Worm (Caenorhabditis elegans) whole organism, L2 larva: ENCODE results near the gene cey-1.

Experiments
- C34F6.9 ChIP-seq: fragments of 150-350 bp; optimal IDR thresholded peaks from 2 replicates; lab custom pipeline; 2014; ENCODE audit warnings: missing biosample characterization, missing genetic modification characterization
- R02D3.7 ChIP-seq: fragments of 150-350 bp; optimal IDR thresholded peaks from 2 replicates; lab custom pipeline; 2014; ENCODE audit warnings: missing biosample characterization, missing genetic modification characterization
- ZK546.5 ChIP-seq: sonication (generic microtip); optimal IDR thresholded peaks from 2 replicates; lab custom pipeline; 2017; ENCODE audit warnings: missing biosample characterization, missing genetic modification characterization
- alr-1 ChIP-seq: fragments of 150-350 bp; optimal IDR thresholded peaks from 2 replicates; lab custom pipeline; 2014; ENCODE audit warnings: missing biosample characterization, missing genetic modification characterization
- aly-2 ChIP-seq: fragments of 150-350 bp; optimal IDR thresholded peaks from 2 replicates; lab custom pipeline; 2014; ENCODE audit warnings: missing biosample characterization, missing genetic modification characterization
- blmp-1 ChIP-seq: sonication (generic microtip); optimal IDR thresholded peaks from 2 replicates; lab custom pipeline; 2017; ENCODE audit warnings: missing genetic modification characterization, mild to moderate bottlenecking, missing compliant biosample characterization, antibody characterized with exemption, moderate library complexity; ENCODE audit not compliant: insufficient read depth
- ceh-16 ChIP-seq: fragments of 150-350 bp; optimal IDR thresholded peaks from 2 replicates; lab custom pipeline; 2014; ENCODE audit warnings: missing biosample characterization, missing genetic modification characterization
- ceh-82 ChIP-seq: fragments of 150-350 bp; optimal IDR thresholded peaks from 2 replicates; lab custom pipeline; 2014; ENCODE audit warnings: missing biosample characterization, missing genetic modification characterization
- crh-2 ChIP-seq: sonication (generic microtip); optimal IDR thresholded peaks from 2 replicates; lab custom pipeline; 2017; ENCODE audit warnings: missing biosample characterization, missing genetic modification characterization
- dmd-4 ChIP-seq: sonication (generic microtip); optimal IDR thresholded peaks from 2 replicates; lab custom pipeline; 2017; ENCODE audit warnings: missing biosample characterization, missing genetic modification characterization
- elt-1 ChIP-seq: fragments of 150-350 bp; optimal IDR thresholded peaks from 2 replicates; lab custom pipeline; 2014; ENCODE audit warnings: missing biosample characterization, missing genetic modification characterization
- elt-3 ChIP-seq: sonication (generic microtip); optimal IDR thresholded peaks from 2 replicates; lab custom pipeline; 2017; ENCODE audit warnings: missing biosample characterization, missing genetic modification characterization
- fos-1 ChIP-seq: fragments of 150-350 bp; optimal IDR thresholded peaks from 2 replicates; lab custom pipeline; 2014; ENCODE audit warnings: missing biosample characterization, missing genetic modification characterization
- gmeb-1 ChIP-seq: fragments of 150-350 bp; optimal IDR thresholded peaks from 2 replicates; lab custom pipeline; 2014; ENCODE audit warnings: missing biosample characterization, missing genetic modification characterization
- lin-39 ChIP-seq: fragments of 150-350 bp; optimal IDR thresholded peaks from 2 replicates; lab custom pipeline; 2014; ENCODE audit warnings: missing biosample characterization, missing genetic modification reagents, missing genetic modification characterization
- lsy-2 ChIP-seq, 2 experiments: fragments of 150-350 bp in 1 of 2; sonication (generic microtip) in 1 of 2; optimal IDR thresholded peaks; 2 replicates each; lab custom pipeline; 2014 to 2017; ENCODE audit warnings: missing biosample characterization in 2 of 2, missing genetic modification characterization in 2 of 2
- mab-5 ChIP-seq: fragments of 150-350 bp; optimal IDR thresholded peaks from 2 replicates; lab custom pipeline; 2014; ENCODE audit warnings: missing biosample characterization, missing genetic modification characterization
- mbf-1 ChIP-seq: sonication (generic microtip); optimal IDR thresholded peaks from 2 replicates; lab custom pipeline; 2017; ENCODE audit warnings: missing biosample characterization, missing genetic modification characterization
- mdl-1 ChIP-seq, 2 experiments: fragments of 150-350 bp in 1 of 2; sonication (generic microtip) in 1 of 2; optimal IDR thresholded peaks; 2 replicates each; lab custom pipeline; 2017; ENCODE audit warnings: missing biosample characterization in 2 of 2, missing genetic modification characterization in 2 of 2
- nhr-11 ChIP-seq: fragments of 150-350 bp; optimal IDR thresholded peaks from 2 replicates; lab custom pipeline; 2014; ENCODE audit warnings: missing biosample characterization, missing genetic modification characterization
- nhr-12 ChIP-seq: fragments of 150-350 bp; optimal IDR thresholded peaks from 2 replicates; lab custom pipeline; 2014; ENCODE audit warnings: missing biosample characterization, missing genetic modification characterization
- nhr-129 ChIP-seq: fragments of 150-350 bp; optimal IDR thresholded peaks from 2 replicates; lab custom pipeline; 2014; ENCODE audit warnings: missing biosample characterization, missing genetic modification characterization
- nhr-21 ChIP-seq: fragments of 150-350 bp; optimal IDR thresholded peaks from 2 replicates; lab custom pipeline; 2014; ENCODE audit warnings: missing biosample characterization, missing genetic modification characterization
- nhr-237 ChIP-seq: fragments of 150-350 bp; optimal IDR thresholded peaks from 2 replicates; lab custom pipeline; 2014; ENCODE audit warnings: missing biosample characterization, missing genetic modification characterization
- nhr-25 ChIP-seq: fragments of 150-350 bp; sonication (generic microtip); optimal IDR thresholded peaks from 3 replicates; lab custom pipeline; 2014; ENCODE audit warnings: missing biosample characterization, missing genetic modification characterization
- nhr-6 ChIP-seq: fragments of 150-350 bp; optimal IDR thresholded peaks from 2 replicates; lab custom pipeline; 2014; ENCODE audit warnings: missing biosample characterization, missing genetic modification characterization
- nhr-77 ChIP-seq: fragments of 150-350 bp; optimal IDR thresholded peaks from 2 replicates; lab custom pipeline; 2014; ENCODE audit warnings: missing biosample characterization, missing genetic modification characterization
- peb-1 ChIP-seq: fragments of 150-350 bp; optimal IDR thresholded peaks from 2 replicates; lab custom pipeline; 2014; ENCODE audit warnings: missing biosample characterization, missing genetic modification characterization
- sem-4 ChIP-seq: fragments of 150-350 bp; optimal IDR thresholded peaks from 2 replicates; lab custom pipeline; 2014; ENCODE audit warnings: missing biosample characterization, missing genetic modification reagents, missing genetic modification characterization
- sma-3 ChIP-seq: sonication (generic microtip); optimal IDR thresholded peaks from 2 replicates; lab custom pipeline; 2016; ENCODE audit warnings: missing genetic modification reagents, missing genetic modification characterization, missing compliant biosample characterization
- sma-9 ChIP-seq, 2 experiments: fragments of 150-350 bp in 1 of 2; sonication (generic microtip) in 1 of 2; optimal IDR thresholded peaks; 2 replicates each; lab custom pipeline; 2014 to 2016; ENCODE audit warnings: missing genetic modification characterization in 2 of 2, mild to moderate bottlenecking in 1 of 2, missing biosample characterization in 1 of 2, missing compliant biosample characterization in 1 of 2, missing genetic modification reagents in 1 of 2, moderate library complexity in 1 of 2
- unc-39 ChIP-seq: fragments of 150-350 bp; optimal IDR thresholded peaks from 2 replicates; lab custom pipeline; 2014; ENCODE audit warnings: missing biosample characterization, missing genetic modification characterization
- zag-1 ChIP-seq: fragments of 150-350 bp; optimal IDR thresholded peaks from 2 replicates; lab custom pipeline; 2014; ENCODE audit warnings: missing biosample characterization, missing genetic modification characterization
- ztf-1 ChIP-seq: fragments of 200-800 bp; sonication (Bioruptor generic); conservative IDR thresholded peaks from 2 replicates; pipeline ENCODE4 v1.3.6; 2022; ENCODE audit warnings: missing genetic modification characterization, missing compliant biosample characterization
- ztf-4 ChIP-seq: fragments of 150-350 bp; optimal IDR thresholded peaks from 2 replicates; lab custom pipeline; 2014; ENCODE audit warnings: missing biosample characterization, missing genetic modification characterization

cey-1 gene

ce11 chrII:11072565-11072964, 31.6 kb upstream of the cey-1 start:
- TF ChIP-seq alr-1 (tag; lab: Kevin White, UChicago) = no peak
- no peak for TF ChIP-seq nhr-25 (tag; lab: Kevin White, UChicago)
- no peak for TF ChIP-seq sma-3 (GFP tag; lab: Kevin White, UChicago)
- TF ChIP-seq nhr-11 (tag; lab: Kevin White, UChicago) = no peak
- no peak for TF ChIP-seq nhr-77 (tag; lab: Kevin White, UChicago)
- TF ChIP-seq dmd-4 (tag; lab: Kevin White, UChicago) = no peak
- TF ChIP-seq nhr-21 (tag; lab: Kevin White, UChicago) = no peak
- no peak for TF ChIP-seq elt-3 (tag; lab: Kevin White, UChicago)
- TF ChIP-seq fos-1 = no peak
- TF ChIP-seq lin-39 (tag; lab: Kevin White, UChicago) = no peak
- no peak for TF ChIP-seq nhr-237 (tag; lab: Kevin White, UChicago)

DNA sequence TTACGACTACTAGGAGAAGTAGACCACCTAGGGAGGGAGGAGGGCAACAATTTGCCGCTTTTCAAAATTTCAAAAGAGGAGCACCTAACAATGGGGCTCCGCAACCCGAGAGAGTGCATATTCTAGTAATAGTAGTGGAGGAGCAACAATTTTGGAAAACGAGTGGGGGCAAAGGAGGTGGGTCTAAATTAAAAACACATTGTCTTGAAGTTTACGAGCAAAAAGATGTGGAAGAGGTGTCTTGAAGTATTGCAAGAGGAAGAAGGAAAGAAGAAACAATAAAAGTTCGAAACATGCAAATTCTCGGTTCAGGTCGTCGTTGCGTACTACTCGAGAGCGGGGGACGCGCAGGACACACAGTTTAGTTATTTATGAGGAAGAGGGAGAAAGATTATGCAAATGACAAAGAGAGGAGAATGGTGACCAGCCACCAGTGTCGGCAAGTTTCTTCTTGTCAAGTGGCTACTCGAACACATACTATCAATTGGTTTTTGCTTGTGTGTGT, 23.2 kb upstream of the cey-1 start:
- TF ChIP-seq nhr-77 (tag; lab: Kevin White, UChicago) (no peak), zag-1 (no peak), ceh-16 (tag; lab: Kevin White, UChicago) (no peak), gmeb-1 (tag; lab: Kevin White, UChicago) (no peak), fos-1 (no peak), mab-5 (no peak), sem-4 (no peak)

DNA sequence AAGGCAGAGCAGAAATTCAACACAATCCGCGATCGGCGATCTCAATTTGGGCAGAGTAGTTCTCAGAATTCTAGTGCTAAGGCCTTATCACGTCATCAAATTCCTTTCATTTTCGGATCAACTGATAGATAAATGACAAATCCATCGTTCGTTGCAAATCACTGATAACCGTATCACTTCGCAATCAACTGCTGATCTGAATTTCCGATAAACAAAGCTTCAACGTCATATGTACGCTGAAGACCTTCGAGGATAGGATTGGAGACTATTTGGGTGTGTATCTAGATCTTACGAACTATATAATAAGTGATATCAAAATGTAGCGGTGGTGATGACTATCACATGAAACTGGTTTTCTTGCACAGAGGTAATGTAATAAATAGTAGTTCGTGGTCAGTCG, 16.2 kb upstream of the cey-1 start:
- no peak for TF ChIP-seq sma-9 (GFP tag; optimal IDR thresholded peaks at IDR 0.05; lab: Kevin White, UChicago)
- no peak for TF ChIP-seq sma-9 (tag; optimal IDR thresholded peaks at IDR 0.05; lab: Kevin White, UChicago)
- TF ChIP-seq ztf-4 (tag; lab: Kevin White, UChicago) = no peak
- peak; percentile 7 for TF ChIP-seq sma-3 (GFP tag; lab: Kevin White, UChicago)

- no peak for TF ChIP-seq lsy-2 (tag; optimal IDR thresholded peaks at IDR 0.05; lab: Kevin White, UChicago)
- TF ChIP-seq, all 48 proteins: peak for 0
Measured at ce11 chrII:11055223-11055622, 14.2 kb upstream of the cey-1 start, which contains the start of gene F45E10.2. TSS of gene F45E10.2 (minus strand) at chrII:11055323.

- TF ChIP-seq elt-1 (tag; lab: Kevin White, UChicago) = no peak
- no peak for TF ChIP-seq peb-1 (tag; lab: Kevin White, UChicago)
- no peak for TF ChIP-seq ztf-1
- no peak for TF ChIP-seq nhr-21 (tag; lab: Kevin White, UChicago)
- TF ChIP-seq mab-5 = no peak
- TF ChIP-seq R02D3.7 = no peak
- TF ChIP-seq unc-39 (tag; lab: Kevin White, UChicago) = no peak
- no peak for TF ChIP-seq mbf-1 (tag; lab: Kevin White, UChicago)
- no peak for TF ChIP-seq nhr-6
- no peak for TF ChIP-seq alr-1 (tag; lab: Kevin White, UChicago)
- TF ChIP-seq sma-3 (GFP tag; lab: Kevin White, UChicago) = no peak
- no peak for TF ChIP-seq blmp-1
- no peak for TF ChIP-seq ZK546.5
- no peak for TF ChIP-seq nhr-237 (tag; lab: Kevin White, UChicago)
Measured at ce11 chrII:11052526-11052925, 11.5 kb upstream of the cey-1 start.

ce11 chrII:11050678-11051077, 9.7 kb upstream of the cey-1 start:
- no peak for TF ChIP-seq mab-5
- TF ChIP-seq nhr-21 (tag; lab: Kevin White, UChicago) = no peak
- TF ChIP-seq nhr-77 (tag; lab: Kevin White, UChicago) = no peak
- no peak for TF ChIP-seq nhr-11 (tag; lab: Kevin White, UChicago)
- no peak for TF ChIP-seq C34F6.9 (tag; lab: Kevin White, UChicago)
- no peak for TF ChIP-seq nhr-129
- TF ChIP-seq ceh-82 (tag; lab: Kevin White, UChicago) = no peak
- TF ChIP-seq ztf-1 = no peak
- TF ChIP-seq mdl-1 (tag; optimal IDR thresholded peaks at IDR 0.05; lab: Kevin White, UChicago) = no peak
- no peak for TF ChIP-seq crh-2 (tag; lab: Kevin White, UChicago)
- TF ChIP-seq sma-9 (GFP tag; optimal IDR thresholded peaks at IDR 0.05; lab: Kevin White, UChicago) = no peak
- TF ChIP-seq sma-9 (tag; optimal IDR thresholded peaks at IDR 0.05; lab: Kevin White, UChicago) = no peak
- TF ChIP-seq sem-4 = no peak
- TF ChIP-seq elt-1 (tag; lab: Kevin White, UChicago) = no peak
- TF ChIP-seq aly-2 (tag; lab: Kevin White, UChicago) = no peak
- no peak for TF ChIP-seq zag-1
- TF ChIP-seq nhr-25 (tag; lab: Kevin White, UChicago) = no peak
- no peak for TF ChIP-seq gmeb-1 (tag; lab: Kevin White, UChicago)
- no peak for TF ChIP-seq nhr-12 (tag; lab: Kevin White, UChicago)
